Worm (Caenorhabditis elegans): ENCODE results near the gene snb-6.

ce11 chrII:8818978-8819896, 40.3 kb downstream of the snb-6 start, which contains the start of gene F46C5.10:
- TF ChIP-seq zip-4 (GFP tag; optimal IDR thresholded peaks at IDR 0.05), result no peak
- TF ChIP-seq mef-2 (tag; optimal IDR thresholded peaks at IDR 0.05), result no peak
- no peak for TF ChIP-seq ztf-4 (tag; optimal IDR thresholded peaks at IDR 0.05)
- no peak for TF ChIP-seq swsn-7 (tag; optimal IDR thresholded peaks at IDR 0.05)
- TF ChIP-seq pqm-1 (tag; optimal IDR thresholded peaks at IDR 0.05), result no peak
- TF ChIP-seq unc-62 (GFP tag; optimal IDR thresholded peaks at IDR 0.05), result no peak
- TF ChIP-seq ama-1 (optimal IDR thresholded peaks at IDR 0.05), result no peak
- no peak for TF ChIP-seq vab-15 (tag; optimal IDR thresholded peaks at IDR 0.05)
- no peak for TF ChIP-seq ztf-11 (tag; optimal IDR thresholded peaks at IDR 0.05)
- TF ChIP-seq lin-13 (GFP tag; optimal IDR thresholded peaks at IDR 0.05), result no peak
